Worm (Caenorhabditis elegans) whole organism, L2 larva: ENCODE measurements around the gene pals-27.

Source experiments
- C34F6.9 ChIP-seq: fragments of 150-350 bp; optimal IDR thresholded peaks from 2 replicates; lab custom pipeline; 2014; ENCODE audit warnings: missing biosample characterization, missing genetic modification characterization
- F13H6.1 ChIP-seq: sonication (generic microtip); optimal IDR thresholded peaks from 2 replicates; lab custom pipeline; 2016; ENCODE audit warnings: missing genetic modification characterization, missing compliant biosample characterization
- R02D3.7 ChIP-seq: fragments of 150-350 bp; optimal IDR thresholded peaks from 2 replicates; lab custom pipeline; 2014; ENCODE audit warnings: missing biosample characterization, missing genetic modification characterization
- Y55F3AM.14 ChIP-seq: fragments of 200-800 bp; sonication (Bioruptor generic); optimal IDR thresholded peaks from 2 replicates; lab custom pipeline; 2018; ENCODE audit warnings: mild to moderate bottlenecking, missing genetic modification characterization, missing compliant biosample characterization
- ZK546.5 ChIP-seq: sonication (generic microtip); optimal IDR thresholded peaks from 2 replicates; lab custom pipeline; 2017; ENCODE audit warnings: missing biosample characterization, missing genetic modification characterization
- alr-1 ChIP-seq: fragments of 150-350 bp; optimal IDR thresholded peaks from 2 replicates; lab custom pipeline; 2014; ENCODE audit warnings: missing biosample characterization, missing genetic modification characterization
- aly-2 ChIP-seq: fragments of 150-350 bp; optimal IDR thresholded peaks from 2 replicates; lab custom pipeline; 2014; ENCODE audit warnings: missing biosample characterization, missing genetic modification characterization
- ama-1 ChIP-seq: fragments of 150-350 bp; optimal IDR thresholded peaks from 2 replicates; lab custom pipeline; 2018; ENCODE audit warnings: inconsistent platforms
- blmp-1 ChIP-seq: sonication (generic microtip); optimal IDR thresholded peaks from 2 replicates; lab custom pipeline; 2017; ENCODE audit warnings: missing genetic modification characterization, mild to moderate bottlenecking, missing compliant biosample characterization, antibody characterized with exemption, moderate library complexity; ENCODE audit not compliant: insufficient read depth
- ceh-16 ChIP-seq: fragments of 150-350 bp; optimal IDR thresholded peaks from 2 replicates; lab custom pipeline; 2014; ENCODE audit warnings: missing biosample characterization, missing genetic modification characterization
- ceh-82 ChIP-seq: fragments of 150-350 bp; optimal IDR thresholded peaks from 2 replicates; lab custom pipeline; 2014; ENCODE audit warnings: missing biosample characterization, missing genetic modification characterization
- crh-2 ChIP-seq: sonication (generic microtip); optimal IDR thresholded peaks from 2 replicates; lab custom pipeline; 2017; ENCODE audit warnings: missing biosample characterization, missing genetic modification characterization
- dmd-4 ChIP-seq: sonication (generic microtip); optimal IDR thresholded peaks from 2 replicates; lab custom pipeline; 2017; ENCODE audit warnings: missing biosample characterization, missing genetic modification characterization
- egl-27 ChIP-seq: sonication (generic microtip); optimal IDR thresholded peaks from 3 replicates; lab custom pipeline; 2017; ENCODE audit warnings: missing biosample characterization, missing genetic modification reagents, missing genetic modification characterization
- elt-1 ChIP-seq: fragments of 150-350 bp; optimal IDR thresholded peaks from 2 replicates; lab custom pipeline; 2014; ENCODE audit warnings: missing biosample characterization, missing genetic modification characterization
- elt-3 ChIP-seq: sonication (generic microtip); optimal IDR thresholded peaks from 2 replicates; lab custom pipeline; 2017; ENCODE audit warnings: missing biosample characterization, missing genetic modification characterization
- fos-1 ChIP-seq: fragments of 150-350 bp; optimal IDR thresholded peaks from 2 replicates; lab custom pipeline; 2014; ENCODE audit warnings: missing biosample characterization, missing genetic modification characterization
- gmeb-1 ChIP-seq: fragments of 150-350 bp; optimal IDR thresholded peaks from 2 replicates; lab custom pipeline; 2014; ENCODE audit warnings: missing biosample characterization, missing genetic modification characterization
- lin-11 ChIP-seq: fragments of 150-350 bp; sonication (generic microtip); optimal IDR thresholded peaks from 2 replicates; lab custom pipeline; 2014; ENCODE audit warnings: missing biosample characterization, missing genetic modification characterization, inconsistent platforms, mixed read lengths
- lin-13 ChIP-seq: fragments of 150-350 bp; optimal IDR thresholded peaks from 2 replicates; lab custom pipeline; 2014; ENCODE audit warnings: missing biosample characterization, missing genetic modification reagents, missing genetic modification characterization
- lin-39 ChIP-seq: fragments of 150-350 bp; optimal IDR thresholded peaks from 2 replicates; lab custom pipeline; 2014; ENCODE audit warnings: missing biosample characterization, missing genetic modification reagents, missing genetic modification characterization
- lsy-2 ChIP-seq, 2 experiments: fragments of 150-350 bp in 1 of 2; sonication (generic microtip) in 1 of 2; optimal IDR thresholded peaks; 2 replicates each; lab custom pipeline; 2014 to 2017; ENCODE audit warnings: missing biosample characterization in 2 of 2, missing genetic modification characterization in 2 of 2
- mab-5 ChIP-seq: fragments of 150-350 bp; optimal IDR thresholded peaks from 2 replicates; lab custom pipeline; 2014; ENCODE audit warnings: missing biosample characterization, missing genetic modification characterization
- mbf-1 ChIP-seq: sonication (generic microtip); optimal IDR thresholded peaks from 2 replicates; lab custom pipeline; 2017; ENCODE audit warnings: missing biosample characterization, missing genetic modification characterization
- mdl-1 ChIP-seq, 2 experiments: fragments of 150-350 bp in 1 of 2; sonication (generic microtip) in 1 of 2; optimal IDR thresholded peaks; 2 replicates each; lab custom pipeline; 2017; ENCODE audit warnings: missing biosample characterization in 2 of 2, missing genetic modification characterization in 2 of 2
- nhr-10 ChIP-seq: sonication (generic microtip); optimal IDR thresholded peaks from 2 replicates; lab custom pipeline; 2017; ENCODE audit warnings: missing biosample characterization, missing genetic modification characterization
- nhr-11 ChIP-seq: fragments of 150-350 bp; optimal IDR thresholded peaks from 2 replicates; lab custom pipeline; 2014; ENCODE audit warnings: missing biosample characterization, missing genetic modification characterization
- nhr-12 ChIP-seq: fragments of 150-350 bp; optimal IDR thresholded peaks from 2 replicates; lab custom pipeline; 2014; ENCODE audit warnings: missing biosample characterization, missing genetic modification characterization
- nhr-129 ChIP-seq: fragments of 150-350 bp; optimal IDR thresholded peaks from 2 replicates; lab custom pipeline; 2014; ENCODE audit warnings: missing biosample characterization, missing genetic modification characterization
- nhr-21 ChIP-seq: fragments of 150-350 bp; optimal IDR thresholded peaks from 2 replicates; lab custom pipeline; 2014; ENCODE audit warnings: missing biosample characterization, missing genetic modification characterization
- nhr-23 ChIP-seq: fragments of 150-350 bp; optimal IDR thresholded peaks from 2 replicates; lab custom pipeline; 2014; ENCODE audit warnings: missing biosample characterization, missing genetic modification reagents, missing genetic modification characterization
- nhr-237 ChIP-seq: fragments of 150-350 bp; optimal IDR thresholded peaks from 2 replicates; lab custom pipeline; 2014; ENCODE audit warnings: missing biosample characterization, missing genetic modification characterization
- nhr-25 ChIP-seq: fragments of 150-350 bp; sonication (generic microtip); optimal IDR thresholded peaks from 3 replicates; lab custom pipeline; 2014; ENCODE audit warnings: missing biosample characterization, missing genetic modification characterization
- nhr-6 ChIP-seq: fragments of 150-350 bp; optimal IDR thresholded peaks from 2 replicates; lab custom pipeline; 2014; ENCODE audit warnings: missing biosample characterization, missing genetic modification characterization
- nhr-77 ChIP-seq: fragments of 150-350 bp; optimal IDR thresholded peaks from 2 replicates; lab custom pipeline; 2014; ENCODE audit warnings: missing biosample characterization, missing genetic modification characterization
- peb-1 ChIP-seq: fragments of 150-350 bp; optimal IDR thresholded peaks from 2 replicates; lab custom pipeline; 2014; ENCODE audit warnings: missing biosample characterization, missing genetic modification characterization
- sem-4 ChIP-seq: fragments of 150-350 bp; optimal IDR thresholded peaks from 2 replicates; lab custom pipeline; 2014; ENCODE audit warnings: missing biosample characterization, missing genetic modification reagents, missing genetic modification characterization
- skn-1 ChIP-seq: sonication (generic microtip); optimal IDR thresholded peaks from 2 replicates; lab custom pipeline; 2017; ENCODE audit warnings: missing biosample characterization, missing genetic modification characterization
- sma-3 ChIP-seq: sonication (generic microtip); optimal IDR thresholded peaks from 2 replicates; lab custom pipeline; 2016; ENCODE audit warnings: missing genetic modification reagents, missing genetic modification characterization, missing compliant biosample characterization
- sma-9 ChIP-seq, 2 experiments: fragments of 150-350 bp in 1 of 2; sonication (generic microtip) in 1 of 2; optimal IDR thresholded peaks; 2 replicates each; lab custom pipeline; 2014 to 2016; ENCODE audit warnings: missing genetic modification characterization in 2 of 2, mild to moderate bottlenecking in 1 of 2, missing biosample characterization in 1 of 2, missing compliant biosample characterization in 1 of 2, missing genetic modification reagents in 1 of 2, moderate library complexity in 1 of 2
- snpc-4 ChIP-seq: fragments of 150-350 bp; optimal IDR thresholded peaks from 2 replicates; lab custom pipeline; 2014; ENCODE audit warnings: missing biosample characterization, missing genetic modification characterization
- unc-39 ChIP-seq: fragments of 150-350 bp; optimal IDR thresholded peaks from 2 replicates; lab custom pipeline; 2014; ENCODE audit warnings: missing biosample characterization, missing genetic modification characterization
- unc-55 ChIP-seq: fragments of 150-350 bp; sonication (generic microtip); optimal IDR thresholded peaks from 3 replicates; lab custom pipeline; 2014; ENCODE audit warnings: missing biosample characterization, missing genetic modification reagents, missing genetic modification characterization
- unc-62 ChIP-seq: fragments of 150-350 bp; optimal IDR thresholded peaks from 2 replicates; lab custom pipeline; 2014; ENCODE audit warnings: missing biosample characterization, missing genetic modification reagents, missing genetic modification characterization
- zag-1 ChIP-seq: fragments of 150-350 bp; optimal IDR thresholded peaks from 2 replicates; lab custom pipeline; 2014; ENCODE audit warnings: missing biosample characterization, missing genetic modification characterization
- ztf-1 ChIP-seq: fragments of 200-800 bp; sonication (Bioruptor generic); conservative IDR thresholded peaks from 2 replicates; pipeline ENCODE4 v1.3.6; 2022; ENCODE audit warnings: missing genetic modification characterization, missing compliant biosample characterization
- ztf-11 ChIP-seq: sonication (generic microtip); optimal IDR thresholded peaks from 2 replicates; lab custom pipeline; 2017; ENCODE audit warnings: missing biosample characterization, missing genetic modification characterization
- ztf-4 ChIP-seq: fragments of 150-350 bp; optimal IDR thresholded peaks from 2 replicates; lab custom pipeline; 2014; ENCODE audit warnings: missing biosample characterization, missing genetic modification characterization

The pals-27 gene

DNA sequence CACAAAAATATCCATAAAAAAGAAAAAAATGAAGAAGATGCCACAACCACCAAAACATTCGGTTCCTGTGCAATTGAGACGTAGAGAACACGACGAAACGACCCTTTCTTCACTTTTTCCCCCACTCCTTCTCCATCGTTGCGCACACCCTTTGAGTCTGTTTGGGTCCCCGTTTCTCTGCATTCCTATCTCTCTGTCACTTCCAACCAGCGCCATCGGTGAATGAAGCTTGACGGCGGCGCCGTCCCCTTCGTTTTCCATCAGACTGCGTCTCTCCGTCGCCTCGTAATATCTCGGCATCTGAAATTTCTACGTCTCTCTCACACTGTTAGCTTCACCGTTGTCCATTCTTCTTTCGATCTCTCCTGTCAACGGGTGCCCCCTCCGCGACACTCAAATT, 45.8 kb upstream of the pals-27 start:
- TF ChIP-seq lsy-2 (tag; optimal IDR thresholded peaks at IDR 0.05; lab: Kevin White, UChicago) (peak in 1 of 2 experiments; percentile 48), elt-3 (no peak), lin-13 (GFP tag; lab: Kevin White, UChicago) (no peak), zag-1 (tag; lab: Kevin White, UChicago) (peak; percentile 34), aly-2 (no peak), F13H6.1 (tag; lab: Kevin White, UChicago) (peak; percentile 48), unc-55 (GFP tag; lab: Kevin White, UChicago) (peak; percentile 85), nhr-129 (peak; percentile 49), C34F6.9 (tag; lab: Kevin White, UChicago) (peak; percentile 64), sem-4 (tag; lab: Kevin White, UChicago) (peak; percentile 46)
- TF ChIP-seq, all 48 proteins: peak for 7

ce11 chrIII:4343070-4343469, 38.4 kb upstream of the pals-27 start, which contains the start of the genes B0285.3 and lcmt-1:
B0285.3 (minus strand) TSS chrIII:4343336.
lcmt-1 (plus strand) TSS chrIII:4343446.
- no peak for TF ChIP-seq aly-2
- no peak for TF ChIP-seq lin-11 (tag; lab: Kevin White, UChicago)
- TF ChIP-seq elt-1 (tag; lab: Kevin White, UChicago), result no peak
- TF ChIP-seq peb-1, result no peak
- no peak for TF ChIP-seq snpc-4 (tag; lab: Kevin White, UChicago)
- TF ChIP-seq zag-1 (tag; lab: Kevin White, UChicago), result no peak
- no peak for TF ChIP-seq blmp-1 (tag; lab: Kevin White, UChicago)
- TF ChIP-seq ama-1 (lab: Kevin White, UChicago), result no peak
- TF ChIP-seq nhr-11 (tag; lab: Kevin White, UChicago), result no peak
- TF ChIP-seq lsy-2 (tag; optimal IDR thresholded peaks at IDR 0.05; lab: Kevin White, UChicago), result peak in 1 of 2 experiments; percentile 68
- no peak for TF ChIP-seq mbf-1 (tag; lab: Kevin White, UChicago)
- TF ChIP-seq mdl-1 (tag; optimal IDR thresholded peaks at IDR 0.05; lab: Kevin White, UChicago), result no peak
- TF ChIP-seq elt-3, result no peak
- no peak for TF ChIP-seq nhr-10
- TF ChIP-seq ZK546.5, result no peak
- TF ChIP-seq C34F6.9 (tag; lab: Kevin White, UChicago), result peak; percentile 50
- no peak for TF ChIP-seq ztf-1
- no peak for TF ChIP-seq ztf-11 (tag; lab: Kevin White, UChicago)
- TF ChIP-seq unc-62 (GFP tag; lab: Kevin White, UChicago), result no peak
- TF ChIP-seq ceh-16, result no peak
- TF ChIP-seq gmeb-1 (tag; lab: Kevin White, UChicago), result peak; percentile 54
- no peak for TF ChIP-seq nhr-237 (tag; lab: Kevin White, UChicago)
- TF ChIP-seq unc-55 (GFP tag; lab: Kevin White, UChicago), result peak; percentile 40
- TF ChIP-seq R02D3.7 (tag; lab: Kevin White, UChicago), result no peak
- TF ChIP-seq sma-9 (GFP tag; optimal IDR thresholded peaks at IDR 0.05; lab: Kevin White, UChicago), result peak; percentile 17
- TF ChIP-seq sma-9 (tag; optimal IDR thresholded peaks at IDR 0.05; lab: Kevin White, UChicago), result no peak
- no peak for TF ChIP-seq alr-1
- no peak for TF ChIP-seq nhr-77 (tag; lab: Kevin White, UChicago)
- no peak for TF ChIP-seq fos-1 (tag; lab: Kevin White, UChicago)
- no peak for TF ChIP-seq nhr-12 (tag; lab: Kevin White, UChicago)
- TF ChIP-seq nhr-25 (tag; lab: Kevin White, UChicago), result peak; percentile 29
- TF ChIP-seq F13H6.1 (tag; lab: Kevin White, UChicago), result peak; percentile 43
- TF ChIP-seq ztf-4 (tag; lab: Kevin White, UChicago), result no peak
- TF ChIP-seq crh-2 (tag; lab: Kevin White, UChicago), result peak; percentile 24
- no peak for TF ChIP-seq ceh-82
- TF ChIP-seq sem-4 (tag; lab: Kevin White, UChicago), result no peak
- TF ChIP-seq Y55F3AM.14 (GFP tag; lab: Kevin White, UChicago), result no peak
- TF ChIP-seq unc-39 (tag; lab: Kevin White, UChicago), result no peak
- no peak for TF ChIP-seq skn-1 (tag; lab: Kevin White, UChicago)
- no peak for TF ChIP-seq nhr-129
- no peak for TF ChIP-seq egl-27 (tag; lab: Kevin White, UChicago)
- TF ChIP-seq dmd-4 (tag; lab: Kevin White, UChicago), result no peak
- peak; percentile 39 for TF ChIP-seq sma-3 (GFP tag; lab: Kevin White, UChicago)
- no peak for TF ChIP-seq lin-39
- no peak for TF ChIP-seq lin-13 (GFP tag; lab: Kevin White, UChicago)
- no peak for TF ChIP-seq mab-5 (tag; lab: Kevin White, UChicago)
- no peak for TF ChIP-seq nhr-6 (tag; lab: Kevin White, UChicago)
- TF ChIP-seq nhr-21 (tag; lab: Kevin White, UChicago), result no peak
- no peak for TF ChIP-seq nhr-23 (tag; lab: Kevin White, UChicago)
